Worm (Caenorhabditis elegans): ENCODE measurements around the gene rei-1.

Gene rei-1

ce11 chrIII:4120386-4120785 is 22.4 kb upstream of the rei-1 start:
- TF ChIP-seq ets-7 (tag; optimal IDR thresholded peaks at IDR 0.05) (no peak), tra-4 (tag; optimal IDR thresholded peaks at IDR 0.05) (no peak), hnd-1 (tag; optimal IDR thresholded peaks at IDR 0.05) (no peak), sea-1 (GFP tag; conservative IDR thresholded peaks at IDR 0.05) (no peak), ceh-13 (GFP tag; optimal IDR thresholded peaks at IDR 0.05) (no peak), tbx-11 (GFP tag; IDR thresholded peaks at IDR 0.05) (no peak)

DNA sequence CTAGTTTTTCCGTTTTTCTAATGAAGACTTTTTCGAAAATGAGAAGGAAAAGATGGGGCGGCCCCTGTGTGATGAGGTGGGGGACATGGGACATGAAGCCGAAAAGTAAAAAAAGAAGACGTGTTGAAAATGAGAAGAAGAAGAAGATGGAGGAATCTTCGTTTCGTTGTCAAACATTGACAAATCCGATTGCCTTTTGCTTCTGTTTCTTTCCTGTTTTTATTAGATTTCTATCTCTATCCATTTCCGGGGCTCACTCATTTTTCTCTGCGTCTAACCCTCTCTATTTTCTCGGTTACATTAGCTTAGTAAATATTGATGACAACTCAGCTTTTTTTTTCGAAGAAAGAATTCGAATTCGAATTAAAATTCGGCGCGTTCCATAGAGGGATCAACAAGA is 21.7 kb upstream of the rei-1 start:
- no peak for TF ChIP-seq aly-1 (tag; optimal IDR thresholded peaks at IDR 0.05)
- no peak for TF ChIP-seq scrt-1 (GFP tag; IDR thresholded peaks at IDR 0.05)
- TF ChIP-seq sea-1 (GFP tag; conservative IDR thresholded peaks at IDR 0.05): no peak
- TF ChIP-seq hmg-4 (GFP tag; optimal IDR thresholded peaks at IDR 0.05): no peak

- TF ChIP-seq tra-4 (tag; optimal IDR thresholded peaks at IDR 0.05): no peak
- no peak for TF ChIP-seq hmg-4 (GFP tag; optimal IDR thresholded peaks at IDR 0.05)
Measured at ce11 chrIII:4115085-4115484, 17.1 kb upstream of the rei-1 start, which contains the start of gene unc-103. Gene unc-103, plus strand, starts transcription at chrIII:4115385.

DNA sequence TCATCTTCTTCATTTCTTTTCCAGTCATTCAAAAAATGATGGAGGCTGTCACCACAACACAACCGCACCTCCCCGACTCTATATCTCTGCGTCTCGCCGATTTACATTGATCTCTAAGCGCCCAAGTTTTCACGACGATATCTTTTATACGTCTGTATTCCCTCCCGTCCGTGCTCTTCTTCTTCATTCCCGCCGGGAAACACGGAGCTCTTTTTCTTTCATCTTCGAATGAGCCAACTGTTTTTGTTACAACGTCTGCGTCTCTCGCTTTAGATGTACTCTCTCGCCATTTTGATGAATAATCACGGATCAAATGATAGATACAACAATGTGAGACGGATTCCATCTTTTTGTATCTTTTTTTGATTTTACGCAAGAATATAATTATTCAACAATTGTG is 15.6 kb upstream of the rei-1 start:
- TF ChIP-seq ama-1 (optimal IDR thresholded peaks at IDR 0.05) (no peak), flt-1 (GFP tag; IDR thresholded peaks at IDR 0.05) (no peak), scrt-1 (GFP tag; IDR thresholded peaks at IDR 0.05) (no peak), hmg-4 (GFP tag; optimal IDR thresholded peaks at IDR 0.05) (no peak), sea-1 (GFP tag; conservative IDR thresholded peaks at IDR 0.05) (no peak), ceh-36 (tag; optimal IDR thresholded peaks at IDR 0.05) (no peak), tra-4 (tag; optimal IDR thresholded peaks at IDR 0.05) (no peak), aly-1 (tag; optimal IDR thresholded peaks at IDR 0.05) (no peak), pes-1 (GFP tag; IDR thresholded peaks at IDR 0.05) (no peak), ets-7 (tag; optimal IDR thresholded peaks at IDR 0.05) (no peak), tbx-37 (GFP tag; conservative IDR thresholded peaks at IDR 0.05) (no peak), B0310.2 (tag; optimal IDR thresholded peaks at IDR 0.05) (no peak), hnd-1 (tag; optimal IDR thresholded peaks at IDR 0.05) (no peak), ceh-13 (GFP tag; optimal IDR thresholded peaks at IDR 0.05) (no peak), F13C5.2 (tag; optimal IDR thresholded peaks at IDR 0.05) (no peak), tbx-11 (GFP tag; IDR thresholded peaks at IDR 0.05) (no peak), hmbx-1 (tag; optimal IDR thresholded peaks at IDR 0.05) (no peak)

DNA sequence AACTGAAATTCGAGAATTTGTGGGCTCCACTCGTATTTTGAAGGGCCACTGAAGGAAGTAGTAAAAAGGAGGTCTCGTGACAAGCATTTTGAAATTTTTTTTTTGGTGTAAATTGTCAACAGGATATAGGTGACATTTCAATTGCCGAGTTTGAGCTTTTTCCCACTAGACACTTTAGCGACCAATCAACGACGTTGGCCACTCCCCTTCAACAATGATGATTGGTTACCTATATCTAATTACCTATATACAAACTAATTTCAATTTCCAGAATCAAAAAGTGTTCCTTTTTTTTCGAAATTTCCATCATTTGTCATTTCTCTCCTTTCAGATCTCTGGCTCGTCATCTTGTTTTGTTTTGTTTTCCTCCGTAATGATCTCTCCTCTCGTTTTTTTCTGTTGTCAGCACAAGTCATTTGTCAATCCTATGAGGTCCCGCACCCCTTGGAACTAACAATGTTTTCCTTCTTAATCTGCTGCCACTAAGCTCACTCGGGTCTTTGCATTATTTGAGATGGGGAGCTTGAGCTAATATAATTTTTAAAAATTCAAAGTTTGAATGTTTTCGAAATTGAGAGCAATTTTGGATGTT is 10.0 kb upstream of the rei-1 start:
- TF ChIP-seq F13C5.2 (tag; optimal IDR thresholded peaks at IDR 0.05) (no peak), aly-1 (tag; optimal IDR thresholded peaks at IDR 0.05) (no peak), hmbx-1 (tag; optimal IDR thresholded peaks at IDR 0.05) (no peak), ceh-13 (GFP tag; optimal IDR thresholded peaks at IDR 0.05) (no peak), scrt-1 (GFP tag; IDR thresholded peaks at IDR 0.05) (no peak)

- TF ChIP-seq pes-1 (GFP tag; IDR thresholded peaks at IDR 0.05): no peak
- no peak for TF ChIP-seq flt-1 (GFP tag; IDR thresholded peaks at IDR 0.05)
- TF ChIP-seq tbx-11 (GFP tag; IDR thresholded peaks at IDR 0.05): no peak
- no peak for TF ChIP-seq F13C5.2 (tag; optimal IDR thresholded peaks at IDR 0.05)
- TF ChIP-seq hmg-4 (GFP tag; optimal IDR thresholded peaks at IDR 0.05): no peak
- no peak for TF ChIP-seq B0310.2 (tag; optimal IDR thresholded peaks at IDR 0.05)
- TF ChIP-seq ama-1 (optimal IDR thresholded peaks at IDR 0.05): no peak
- no peak for TF ChIP-seq scrt-1 (GFP tag; IDR thresholded peaks at IDR 0.05)
- TF ChIP-seq hmbx-1 (tag; optimal IDR thresholded peaks at IDR 0.05): no peak
- no peak for TF ChIP-seq tra-4 (tag; optimal IDR thresholded peaks at IDR 0.05)
- no peak for TF ChIP-seq ets-7 (tag; optimal IDR thresholded peaks at IDR 0.05)
- TF ChIP-seq aly-1 (tag; optimal IDR thresholded peaks at IDR 0.05): no peak
- TF ChIP-seq ceh-13 (GFP tag; optimal IDR thresholded peaks at IDR 0.05): no peak
- no peak for TF ChIP-seq tbx-37 (GFP tag; conservative IDR thresholded peaks at IDR 0.05)
- TF ChIP-seq sea-1 (GFP tag; conservative IDR thresholded peaks at IDR 0.05): no peak
Measured at ce11 chrIII:4107227-4107626, 9.2 kb upstream of the rei-1 start.

DNA sequence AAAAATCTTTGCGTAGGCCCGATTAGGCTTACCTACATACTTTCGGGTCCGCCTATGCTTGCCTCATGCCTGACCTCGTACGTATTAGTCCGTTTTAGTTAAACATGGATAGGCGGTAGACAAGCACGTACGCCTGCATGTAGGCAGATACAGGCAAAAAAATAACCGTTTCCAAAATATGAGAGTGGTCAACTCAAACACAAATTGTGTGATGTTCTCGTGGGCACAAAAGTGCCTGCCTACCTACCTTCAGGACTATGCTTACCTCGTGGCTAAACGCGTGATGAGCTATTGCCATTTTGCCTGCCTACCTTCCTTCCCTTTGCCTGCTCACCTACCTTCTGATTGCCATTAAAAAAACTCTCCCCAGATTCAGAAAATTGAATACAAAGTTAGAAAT is 8.6 kb upstream of the rei-1 start:
- TF ChIP-seq flt-1 (GFP tag; IDR thresholded peaks at IDR 0.05): no peak
- no peak for TF ChIP-seq tbx-37 (GFP tag; conservative IDR thresholded peaks at IDR 0.05)
- TF ChIP-seq ceh-36 (tag; optimal IDR thresholded peaks at IDR 0.05): no peak
- TF ChIP-seq ceh-13 (GFP tag; optimal IDR thresholded peaks at IDR 0.05): no peak
- TF ChIP-seq hmbx-1 (tag; optimal IDR thresholded peaks at IDR 0.05): no peak
- no peak for TF ChIP-seq B0310.2 (tag; optimal IDR thresholded peaks at IDR 0.05)
- TF ChIP-seq ama-1 (optimal IDR thresholded peaks at IDR 0.05): no peak
- TF ChIP-seq aly-1 (tag; optimal IDR thresholded peaks at IDR 0.05): no peak
- no peak for TF ChIP-seq ets-7 (tag; optimal IDR thresholded peaks at IDR 0.05)
- no peak for TF ChIP-seq hmg-4 (GFP tag; optimal IDR thresholded peaks at IDR 0.05)
- TF ChIP-seq tbx-11 (GFP tag; IDR thresholded peaks at IDR 0.05): no peak
- TF ChIP-seq pes-1 (GFP tag; IDR thresholded peaks at IDR 0.05): no peak
- TF ChIP-seq tra-4 (tag; optimal IDR thresholded peaks at IDR 0.05): no peak
- no peak for TF ChIP-seq sea-1 (GFP tag; conservative IDR thresholded peaks at IDR 0.05)
- TF ChIP-seq F13C5.2 (tag; optimal IDR thresholded peaks at IDR 0.05): no peak

- TF ChIP-seq hnd-1 (tag; optimal IDR thresholded peaks at IDR 0.05): no peak
- TF ChIP-seq B0310.2 (tag; optimal IDR thresholded peaks at IDR 0.05): no peak
- no peak for TF ChIP-seq aly-1 (tag; optimal IDR thresholded peaks at IDR 0.05)
Measured at ce11 chrIII:4103171-4103570, 5.2 kb upstream of the rei-1 start.

DNA sequence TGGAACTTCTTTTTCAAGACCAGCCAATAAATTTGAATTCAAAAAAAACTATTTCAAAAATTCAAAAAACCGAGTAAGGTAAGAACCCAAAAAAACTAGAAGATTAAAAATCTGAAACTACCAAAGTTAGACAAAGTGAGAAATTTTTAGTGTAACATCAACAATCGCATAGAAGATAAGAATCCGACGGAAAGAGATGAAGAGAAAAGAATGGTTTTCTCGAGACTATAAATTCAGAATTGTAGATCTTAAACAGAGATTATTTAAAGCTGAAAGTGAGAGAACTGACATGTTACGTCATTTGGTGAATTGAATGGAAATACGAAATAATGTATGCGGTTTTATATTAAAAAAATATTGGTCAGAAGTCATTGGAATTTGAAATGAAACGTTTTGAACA is 4.0 kb upstream of the rei-1 start:
- TF ChIP-seq F13C5.2 (tag; optimal IDR thresholded peaks at IDR 0.05): no peak
- no peak for TF ChIP-seq tbx-11 (GFP tag; IDR thresholded peaks at IDR 0.05)
- TF ChIP-seq ets-7 (tag; optimal IDR thresholded peaks at IDR 0.05): no peak

Data from whole organism, early embryonic.